Fruit fly (Drosophila melanogaster): Measurements from ENCODE around the gene eag.

eag gene

DNA sequence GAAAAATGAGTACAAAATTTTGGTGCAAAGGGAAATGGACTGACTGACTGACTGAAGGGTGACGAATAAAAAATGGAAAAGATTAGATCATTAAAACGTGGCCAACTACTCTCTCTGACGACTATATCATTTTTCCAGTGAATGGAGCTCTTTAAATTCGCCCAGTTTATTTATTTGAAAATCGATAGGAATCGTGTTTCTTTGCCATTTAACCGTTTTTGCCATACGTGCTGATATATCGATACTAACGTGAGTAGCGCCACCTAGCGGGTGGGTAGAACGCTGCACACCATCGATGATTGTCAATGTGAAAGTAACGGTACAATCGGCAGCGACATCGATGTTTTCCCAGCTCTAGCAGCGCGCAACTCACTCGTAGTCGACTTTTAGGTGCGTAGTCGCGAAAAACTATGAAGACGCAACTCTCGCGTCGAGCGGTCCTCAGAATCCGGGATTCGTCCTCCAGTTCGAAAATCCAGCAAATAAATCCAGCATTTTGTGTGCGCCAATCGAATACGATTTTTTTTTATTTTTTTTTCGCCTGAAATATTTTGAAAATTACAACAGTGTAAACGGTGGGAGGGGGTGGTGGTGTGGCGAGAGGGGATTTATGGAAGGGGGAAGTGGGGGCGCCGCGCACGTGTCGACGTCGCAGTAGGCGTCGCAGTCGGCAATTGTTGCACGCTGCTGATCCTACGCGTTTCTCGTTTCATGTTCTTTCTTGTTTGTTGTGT is at the start of gene eag, which contains the start of gene CG9030:
eag (plus strand) TSS at position 428 of the 734 bp plus-strand sequence.
CG9030 (minus strand) TSS at position 51 of the 734 bp plus-strand sequence.
- TF ChIP-seq CG8478 (optimal IDR thresholded peaks at IDR 0.05) (no peak), CTCF (optimal IDR thresholded peaks at IDR 0.05) (peak; percentile 93 to 98)

DNA sequence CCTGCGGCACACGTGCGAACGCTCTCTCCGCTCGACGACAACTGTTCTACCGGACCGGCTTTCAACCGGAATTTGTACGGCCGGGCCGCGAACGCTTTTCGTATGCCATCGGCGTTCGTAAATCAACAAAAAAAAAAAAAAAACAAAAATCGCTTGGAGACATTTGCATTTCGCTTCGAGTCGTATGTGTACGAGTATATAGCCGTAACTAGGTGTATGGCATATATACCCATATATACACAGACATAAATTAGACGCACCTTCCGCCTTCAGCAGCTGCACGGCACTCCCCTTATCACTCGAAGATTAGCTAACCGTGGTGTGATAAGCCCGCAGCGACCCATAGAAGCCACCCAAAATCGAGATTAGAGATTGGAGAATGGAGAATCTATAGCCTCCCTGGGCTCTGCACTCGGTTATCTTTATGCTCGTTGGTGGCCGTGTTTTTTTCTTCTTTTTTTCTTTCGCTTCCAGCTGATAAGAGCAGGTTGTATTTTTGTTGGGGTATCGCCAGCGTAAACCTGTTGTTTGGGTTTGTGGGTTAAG is 49.7 kb upstream of the eag start, which contains the start of gene CG9512:
CG9512 (minus strand) TSS at position 51 of the 546 bp plus-strand sequence.
- TF ChIP-seq CG8478 (optimal IDR thresholded peaks at IDR 0.05) = no peak
- TF ChIP-seq CTCF (optimal IDR thresholded peaks at IDR 0.05) = no peak

DNA sequence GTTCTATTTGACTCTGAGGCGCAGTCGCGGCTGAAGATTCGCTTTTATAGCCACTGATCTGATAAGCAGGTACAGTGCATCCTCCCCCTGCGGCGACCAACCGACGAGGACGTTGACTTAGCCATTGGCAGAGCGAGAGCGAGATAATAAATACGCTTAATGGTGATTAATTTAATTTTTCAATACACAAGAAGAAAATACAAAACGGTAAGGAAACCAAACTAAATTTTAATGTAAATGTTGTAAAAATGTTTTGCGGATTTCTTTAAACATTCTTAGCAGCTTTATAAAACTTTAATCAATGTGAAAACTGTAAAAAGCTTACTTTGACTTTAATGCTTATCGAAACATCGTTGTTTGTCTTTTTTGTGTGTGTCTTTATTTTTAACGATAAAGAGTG is 46.2 kb upstream of the eag start:
- TF ChIP-seq CG8478 (optimal IDR thresholded peaks at IDR 0.05) (no peak), CTCF (optimal IDR thresholded peaks at IDR 0.05) (no peak)

DNA sequence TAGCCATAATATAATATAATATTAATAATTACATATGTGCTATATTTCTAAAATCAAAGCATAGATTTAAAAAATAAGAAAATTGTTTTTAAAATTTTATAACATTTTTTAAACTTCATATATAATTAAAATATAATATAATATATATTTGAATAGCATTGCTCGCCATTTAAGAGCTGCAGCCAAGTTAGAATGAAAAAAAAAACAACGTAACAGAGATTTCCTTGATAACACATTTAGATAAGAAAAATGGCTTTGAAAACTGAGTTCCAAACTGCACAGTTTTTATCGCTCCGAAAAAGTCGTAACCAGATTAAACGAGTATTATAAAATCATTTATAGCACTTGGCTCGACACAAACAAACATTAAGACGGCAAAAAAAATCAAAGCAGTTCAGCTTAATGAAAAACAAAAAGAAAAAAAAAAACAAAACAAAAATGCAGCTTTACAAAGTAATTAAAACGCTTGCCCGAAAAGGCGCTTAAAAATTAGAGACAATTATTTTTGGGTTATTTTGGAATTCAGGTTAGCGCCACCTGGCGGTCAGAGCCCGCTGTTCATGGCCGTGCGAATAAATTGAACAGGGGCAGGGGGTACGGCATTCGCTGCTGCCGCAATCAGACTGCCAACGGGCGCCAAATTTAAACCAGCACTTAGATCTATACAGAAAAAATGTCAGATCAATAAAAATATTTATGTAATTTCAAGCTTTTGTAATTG is 45.5 kb upstream of the eag start, which contains the start of gene fiz:
fiz (minus strand) TSS at position 51 of the 721 bp plus-strand sequence.
- TF ChIP-seq CTCF (optimal IDR thresholded peaks at IDR 0.05) (peak; percentile 69 to 83), CG8478 (optimal IDR thresholded peaks at IDR 0.05) (no peak)

DNA sequence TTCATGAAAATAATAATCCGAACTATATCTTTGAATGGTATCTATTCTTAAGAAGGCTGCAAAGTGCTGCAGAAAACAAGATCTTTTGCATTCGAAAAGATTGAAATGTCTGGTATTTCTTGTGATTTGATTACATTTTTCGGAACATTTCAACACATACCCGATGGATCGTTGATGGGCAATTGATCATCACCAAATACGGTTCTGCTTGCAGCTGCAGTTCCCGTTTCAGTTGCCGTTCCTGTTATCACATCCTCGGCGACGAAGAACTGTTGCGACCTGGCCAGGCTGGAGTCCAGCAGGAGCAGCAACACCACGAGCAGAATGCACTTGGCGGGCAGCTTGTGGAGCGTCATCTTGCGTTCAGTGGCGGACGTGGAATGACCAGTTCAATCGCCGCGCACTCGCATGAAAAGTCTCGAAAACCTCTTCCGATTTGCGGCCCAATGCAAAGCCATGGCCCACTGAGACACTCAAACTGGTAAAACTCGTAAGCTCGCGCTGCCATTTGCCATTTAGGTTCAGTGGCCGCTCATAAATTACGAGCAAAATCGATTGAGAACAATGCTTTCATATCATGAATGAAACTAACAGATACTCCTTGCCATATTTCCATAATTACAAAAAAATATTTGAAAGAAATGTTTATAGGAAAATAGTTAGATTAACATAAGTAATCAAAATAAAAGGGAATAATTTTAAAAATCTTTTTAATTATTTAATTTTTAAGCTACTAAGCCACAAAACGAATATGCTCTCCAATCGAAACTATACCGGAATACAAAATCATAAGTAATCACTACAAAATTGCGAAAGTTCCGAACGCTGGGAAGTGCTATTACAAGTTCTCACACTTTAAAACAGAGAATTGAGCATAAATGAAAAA is 44.6 kb upstream of the eag start, which contains the start of gene CG14406:
CG14406 (minus strand) TSS at position 382 of the 886 bp plus-strand sequence.
- TF ChIP-seq CG8478 (optimal IDR thresholded peaks at IDR 0.05) (no peak), CTCF (optimal IDR thresholded peaks at IDR 0.05) (peak; percentile 70 to 72)

DNA sequence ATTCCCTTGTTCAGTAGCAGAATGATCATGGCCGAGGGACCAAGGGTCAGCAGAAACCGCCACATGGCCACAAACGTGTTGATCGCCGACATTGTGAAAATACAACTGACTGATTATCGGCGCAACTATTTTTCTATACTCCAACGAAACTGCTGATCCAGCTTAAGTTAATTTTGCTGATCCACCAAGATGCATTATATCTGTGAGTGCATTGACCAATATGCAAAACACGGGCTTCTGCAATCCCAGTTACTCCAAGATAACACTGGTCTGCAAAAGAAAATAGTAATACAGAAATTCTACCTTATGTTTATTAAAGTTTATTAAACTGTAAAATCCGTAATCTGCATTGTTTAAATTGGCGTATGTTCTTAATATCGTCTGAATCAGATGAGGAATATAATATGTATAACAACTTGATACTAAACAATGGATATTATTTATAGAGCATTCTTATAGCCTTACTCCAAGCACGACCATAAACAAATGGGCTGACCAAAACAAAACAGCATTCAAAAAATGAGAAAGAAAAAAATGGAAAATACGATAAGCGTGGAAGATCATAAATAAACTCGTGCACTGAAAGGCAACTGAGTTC is 41.5 kb upstream of the eag start, which contains the start of gene CG12398:
CG12398 (minus strand) TSS at position 107 of the 598 bp plus-strand sequence.
- TF ChIP-seq CG8478 (optimal IDR thresholded peaks at IDR 0.05) (no peak), CTCF (optimal IDR thresholded peaks at IDR 0.05) (no peak)

DNA sequence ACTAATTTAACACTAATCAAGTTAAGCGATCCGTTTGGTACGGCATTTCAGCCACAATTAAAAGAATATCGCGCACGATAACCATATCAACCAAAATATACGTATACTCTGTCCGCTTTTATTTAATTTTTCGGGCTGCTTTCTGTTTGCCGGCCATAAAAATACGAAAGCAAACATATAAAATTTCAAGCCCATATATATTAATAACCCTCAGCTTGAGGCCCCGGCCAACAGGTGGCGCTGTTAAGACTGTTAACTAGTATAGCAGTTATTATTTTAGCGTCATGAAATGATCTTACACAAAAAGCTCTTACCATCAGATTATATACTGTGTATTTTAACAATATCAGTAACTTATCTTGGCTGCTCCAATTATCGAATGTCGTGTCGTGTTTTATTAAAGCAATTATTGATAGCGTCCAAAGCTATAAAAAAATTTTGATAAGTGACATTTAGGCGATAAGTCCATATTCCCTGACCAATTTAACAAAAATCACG is 36.5 kb upstream of the eag start, which contains the start of gene Eo:
Eo (minus strand) TSS at position 51 of the 498 bp plus-strand sequence.
- TF ChIP-seq CG8478 (optimal IDR thresholded peaks at IDR 0.05) (no peak), CTCF (optimal IDR thresholded peaks at IDR 0.05) (peak; percentile 67 to 74)

DNA sequence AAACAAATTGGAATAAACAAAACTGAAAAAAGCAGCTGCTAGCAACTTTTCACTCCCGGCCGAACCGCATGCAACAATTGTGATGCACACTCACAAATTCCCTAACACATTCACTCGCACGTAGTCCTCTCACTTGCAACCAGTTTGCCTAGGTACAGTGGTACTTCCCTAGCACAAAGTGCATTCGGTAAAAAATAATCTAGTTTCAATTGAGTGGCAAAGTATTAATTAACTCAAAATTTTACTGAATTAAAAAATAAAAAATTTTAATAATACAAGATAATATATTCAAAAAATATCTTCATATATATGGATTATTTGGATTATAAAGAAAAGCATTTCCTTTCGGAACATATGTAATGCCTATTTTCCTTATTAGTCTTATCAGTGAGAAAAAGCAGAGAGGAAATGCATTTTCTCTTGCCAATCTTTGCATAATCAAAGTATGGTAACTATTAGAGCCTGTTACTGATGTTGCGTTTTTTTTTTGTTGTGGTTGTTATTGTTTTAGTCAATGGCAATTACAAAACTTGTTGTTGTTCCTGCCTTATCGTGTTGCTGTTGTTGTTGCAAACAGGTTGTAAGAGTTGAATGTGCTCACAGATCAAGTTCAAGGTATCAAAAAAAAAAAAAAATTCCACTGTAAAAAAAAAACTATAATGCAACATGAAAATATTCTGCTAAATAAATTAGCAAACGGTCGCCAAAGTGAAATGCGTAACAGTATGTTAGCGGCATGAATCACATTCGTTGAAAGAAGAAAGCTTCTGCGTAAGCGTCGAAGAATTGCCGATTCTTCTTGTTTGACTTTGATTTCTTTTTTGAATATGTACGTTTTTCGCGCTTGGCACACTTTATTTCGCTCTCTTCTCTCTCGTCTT is 32.6 kb upstream of the eag start:
- TF ChIP-seq CTCF (optimal IDR thresholded peaks at IDR 0.05) (no peak), CG8478 (optimal IDR thresholded peaks at IDR 0.05) (no peak)

DNA sequence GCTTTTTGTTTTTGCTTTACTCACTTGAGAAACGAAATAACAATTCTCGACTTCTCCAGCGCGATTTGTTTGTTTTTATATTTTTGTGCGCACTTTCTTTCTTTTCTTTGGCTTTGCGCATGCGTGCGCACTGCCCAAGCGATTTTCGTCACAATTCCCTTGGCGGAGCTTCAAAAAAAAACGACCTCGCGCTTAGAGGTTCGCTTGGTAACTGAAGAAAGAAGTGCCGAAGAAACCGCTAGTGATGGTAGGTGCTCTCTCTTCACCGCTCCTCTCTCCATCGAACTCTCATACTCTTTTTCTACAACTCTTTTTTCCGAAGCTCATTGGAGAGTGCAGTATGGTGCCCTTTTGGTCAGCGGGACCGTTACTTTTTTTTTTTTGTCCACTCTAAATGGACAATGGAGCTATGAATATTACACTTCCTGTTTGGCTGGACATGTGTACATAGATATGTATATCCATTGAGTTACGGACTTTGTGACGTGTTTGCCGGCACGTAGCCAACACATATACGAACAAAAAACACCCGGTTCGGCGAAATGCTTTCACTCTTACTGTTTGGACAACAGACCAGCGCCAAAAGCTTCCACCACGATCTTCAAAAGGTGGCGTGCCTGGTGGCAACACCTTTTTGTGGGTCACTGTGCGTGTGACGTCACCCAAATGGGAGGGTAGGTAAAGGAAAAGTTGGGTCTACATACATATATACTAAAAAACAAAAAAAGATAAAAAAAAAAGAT is 31.8 kb upstream of the eag start, which contains the start of gene CG9503:
CG9503 (minus strand) TSS at position 217 of the 743 bp plus-strand sequence.
- TF ChIP-seq CTCF (optimal IDR thresholded peaks at IDR 0.05) = no peak

DNA sequence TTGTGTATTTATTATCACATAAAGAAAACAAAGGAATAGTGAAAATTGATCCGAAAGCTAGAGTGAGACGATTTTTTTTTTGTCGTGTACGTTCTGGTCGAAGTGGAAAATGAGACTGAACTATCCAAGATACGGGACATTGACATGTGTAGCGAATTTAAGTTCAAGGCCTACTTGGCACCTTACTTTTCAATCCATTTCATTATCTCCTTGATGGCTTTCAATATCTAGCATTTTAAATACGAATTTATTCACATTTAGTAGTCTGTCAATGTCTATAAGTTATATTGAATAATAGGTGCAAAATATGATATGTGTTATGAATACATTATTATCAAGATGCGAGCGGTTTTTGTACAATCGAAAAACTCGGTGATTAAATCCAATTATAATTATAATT is 26.4 kb upstream of the eag start, which contains the start of gene CG32591:
CG32591 (minus strand) TSS at position 101 of the 400 bp plus-strand sequence.
- TF ChIP-seq CG8478 (optimal IDR thresholded peaks at IDR 0.05) (no peak), CTCF (optimal IDR thresholded peaks at IDR 0.05) (no peak)

DNA sequence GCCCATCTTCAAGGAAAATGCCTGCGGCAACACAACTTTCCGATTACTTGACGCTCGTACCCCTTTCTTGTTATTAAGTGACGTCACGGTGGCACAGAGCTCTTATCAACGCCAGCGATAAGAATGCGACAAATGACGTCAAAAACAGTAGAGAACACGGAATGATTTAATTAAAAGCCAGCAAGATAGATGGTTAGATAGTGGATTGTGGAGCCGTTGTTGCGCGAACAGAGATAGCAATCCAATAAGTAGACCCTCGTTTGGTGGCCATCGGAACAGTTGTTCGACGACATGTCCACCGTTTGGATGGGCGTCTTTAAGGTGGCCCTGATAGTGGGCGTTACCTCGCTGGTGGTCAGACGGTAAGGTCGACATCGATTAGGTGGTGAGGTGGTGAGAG is 25.5 kb upstream of the eag start:
- TF ChIP-seq CG8478 (optimal IDR thresholded peaks at IDR 0.05) = no peak
- no peak for TF ChIP-seq CTCF (optimal IDR thresholded peaks at IDR 0.05)

DNA sequence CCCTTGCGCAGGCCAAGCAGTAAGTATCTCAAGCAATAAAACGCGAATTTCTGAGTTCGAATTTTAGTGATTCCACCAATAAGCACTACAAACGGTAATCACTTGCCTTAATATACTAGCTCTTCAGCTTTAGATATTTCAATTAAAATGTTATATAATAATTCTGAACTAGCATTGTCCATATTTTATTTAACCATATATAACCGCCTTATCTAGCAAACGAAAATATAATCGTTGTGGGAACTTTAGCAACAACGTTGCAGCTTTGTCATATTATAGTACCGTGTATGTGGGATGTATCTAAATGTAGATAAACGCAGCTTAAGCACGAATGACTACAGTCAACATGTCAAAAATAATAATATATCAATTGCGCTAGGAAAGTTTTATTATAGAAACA is 24.0 kb upstream of the eag start:
- no peak for TF ChIP-seq CG8478 (optimal IDR thresholded peaks at IDR 0.05)
- no peak for TF ChIP-seq CTCF (optimal IDR thresholded peaks at IDR 0.05)

All from S2 (cell line).